Fruit fly (Drosophila melanogaster) whole organism, embryonic: ENCODE data around the gene qm.

Source experiments
- CG9437 ChIP-seq: fragments of 200-800 bp; sonication (Bioruptor generic); optimal IDR thresholded peaks from 2 replicates; lab custom pipeline; 2018; ENCODE audit warnings: missing biosample characterization, mild to moderate bottlenecking, missing genetic modification characterization
- Dip3 ChIP-seq: fragments of 200-800 bp; sonication (Bioruptor generic); optimal IDR thresholded peaks from 3 replicates; lab custom pipeline; 2016; ENCODE audit warnings: missing biosample characterization, missing genetic modification characterization
- Fer1 ChIP-seq: fragments of 200-800 bp; sonication (Bioruptor generic); optimal IDR thresholded peaks from 2 replicates; lab custom pipeline; 2017; ENCODE audit warnings: missing biosample characterization, mild to moderate bottlenecking, missing genetic modification characterization
- NC2α ChIP-seq: fragments of 200-800 bp; sonication (Bioruptor generic); optimal IDR thresholded peaks from 2 replicates; lab custom pipeline; 2016; ENCODE audit warnings: missing biosample characterization, missing genetic modification characterization
- grau ChIP-seq: fragments of 200-800 bp; optimal IDR thresholded peaks from 3 replicates; lab custom pipeline; 2019; ENCODE audit warnings: missing biosample characterization, mild to moderate bottlenecking, missing genetic modification characterization, moderate library complexity
- slp2 ChIP-seq: fragments of 200-800 bp; sonication (Bioruptor generic); optimal IDR thresholded peaks from 2 replicates; lab custom pipeline; 2016; ENCODE audit warnings: missing biosample characterization, missing genetic modification characterization

- TF ChIP-seq CG9437 (GFP tag; lab: Kevin White, UChicago) (no peak), grau (tag; lab: Kevin White, UChicago) (peak; percentile 36), Dip3 (GFP tag; lab: Kevin White, UChicago) (no peak), NC2α (GFP tag; lab: Kevin White, UChicago) (no peak), slp2 (no peak), Fer1 (peak; percentile 72)
Observed at dm6 chr3L:7344965-7345427, 3.1 kb upstream of the qm start, which contains the start of gene Cln7.
